Worm (Caenorhabditis elegans) whole organism, L4/young adult: Measurements from ENCODE around the gene Y22D7AL.9.

Experiments
- W03F9.2 ChIP-seq: fragments of 150-350 bp; optimal IDR thresholded peaks from 2 replicates; lab custom pipeline; 2014; ENCODE audit warnings: missing biosample characterization, missing genetic modification characterization
- dao-5 ChIP-seq: sonication (generic microtip); optimal IDR thresholded peaks from 2 replicates; lab custom pipeline; 2016; ENCODE audit warnings: missing genotype, missing genetic modification characterization, moderate library complexity, missing compliant biosample characterization
- him-1 ChIP-seq: sonication (generic microtip); optimal IDR thresholded peaks from 2 replicates; lab custom pipeline; 2016; ENCODE audit warnings: missing genotype, missing genetic modification reagents, missing genetic modification characterization, missing compliant biosample characterization

Gene Y22D7AL.9

DNA sequence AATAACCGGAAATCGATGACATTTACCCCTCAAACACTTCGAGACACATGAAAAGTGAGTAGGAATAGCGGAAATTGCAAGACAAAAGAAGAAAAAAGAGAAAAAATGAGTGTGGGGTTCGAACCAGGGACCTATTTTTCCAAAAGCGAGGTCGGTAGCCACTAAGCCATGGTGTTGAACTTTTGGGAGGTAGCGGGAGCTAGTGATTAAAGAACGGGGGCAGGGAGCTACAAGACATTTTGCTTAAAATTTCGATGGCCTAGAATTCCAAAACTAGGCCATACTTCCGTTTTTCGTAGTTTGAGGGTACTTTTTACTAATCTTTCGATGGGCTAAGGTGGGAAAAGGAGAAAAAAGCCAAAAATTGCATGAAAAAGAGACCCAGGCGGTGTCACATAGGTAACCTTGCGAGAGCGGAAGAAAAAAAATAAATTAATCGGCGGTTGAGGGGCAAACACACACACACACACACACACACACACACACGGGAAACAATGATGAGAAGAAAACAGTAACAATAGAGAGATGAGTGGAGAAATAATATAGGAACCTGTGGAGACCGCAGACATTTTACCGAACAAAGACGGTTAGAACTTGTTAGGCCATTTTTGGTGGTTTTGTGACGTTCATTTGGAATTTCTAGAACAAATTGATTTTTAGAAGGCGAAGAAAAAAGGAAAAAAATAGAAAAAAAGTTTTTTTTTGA, 12.2 kb downstream of the Y22D7AL.9 start:
- no peak for TF ChIP-seq W03F9.2 (tag; lab: Kevin White, UChicago)
- no peak for TF ChIP-seq him-1 (tag; lab: Kevin White, UChicago)
- peak; percentile 24 for TF ChIP-seq dao-5 (tag; lab: Kevin White, UChicago)

DNA sequence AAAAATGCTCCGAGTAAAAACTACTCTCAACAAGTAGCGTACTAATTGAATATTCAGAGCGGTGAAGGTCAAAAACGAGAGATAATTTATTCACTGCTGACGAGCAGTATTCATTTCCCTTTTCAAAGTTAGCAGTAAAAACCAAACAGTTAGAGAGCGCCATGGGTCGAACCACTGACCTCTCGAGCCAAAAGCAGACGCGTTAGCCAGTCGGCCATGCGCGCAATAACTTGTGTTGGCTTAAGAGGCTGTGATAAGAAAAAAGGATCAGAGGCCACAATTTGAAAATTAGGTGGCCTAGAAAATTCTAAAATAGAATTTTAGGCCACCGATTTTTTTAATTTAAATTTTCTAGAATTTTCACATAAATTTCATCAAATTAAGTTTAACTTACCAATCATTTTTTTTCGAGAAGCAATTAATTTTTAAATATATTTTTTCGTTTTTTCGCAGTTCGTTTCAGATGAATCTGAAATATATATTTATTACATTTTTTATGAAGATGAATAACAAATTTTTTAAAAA, 13.1 kb downstream of the Y22D7AL.9 start, which contains the start of gene sms-3:
TSS of gene sms-3 (minus strand) at position 475 of the 525 bp plus-strand sequence.
- TF ChIP-seq him-1 (tag; lab: Kevin White, UChicago): no peak
- no peak for TF ChIP-seq dao-5 (tag; lab: Kevin White, UChicago)
- no peak for TF ChIP-seq W03F9.2 (tag; lab: Kevin White, UChicago)

DNA sequence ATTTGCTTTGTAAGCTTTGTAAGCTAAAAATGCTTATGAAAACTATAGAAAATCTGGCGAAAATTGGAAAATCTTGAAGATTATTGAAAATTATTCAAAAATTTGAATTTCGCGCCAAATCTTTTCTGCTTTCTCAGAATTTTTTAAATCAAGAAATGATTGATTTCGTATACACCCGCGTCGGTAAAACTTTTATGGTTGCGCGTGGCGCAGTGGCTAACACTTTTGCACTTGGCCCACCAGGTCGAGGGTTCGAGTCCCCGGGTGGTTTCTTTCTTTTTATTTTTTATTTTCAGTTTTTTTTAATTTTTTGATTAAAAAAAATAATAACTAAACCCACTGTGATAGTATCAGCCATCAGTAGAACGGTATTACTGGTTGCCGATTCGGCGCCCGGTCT, 14.9 kb downstream of the Y22D7AL.9 start:
- TF ChIP-seq W03F9.2 (tag; lab: Kevin White, UChicago): no peak
- no peak for TF ChIP-seq him-1 (tag; lab: Kevin White, UChicago)
- no peak for TF ChIP-seq dao-5 (tag; lab: Kevin White, UChicago)

DNA sequence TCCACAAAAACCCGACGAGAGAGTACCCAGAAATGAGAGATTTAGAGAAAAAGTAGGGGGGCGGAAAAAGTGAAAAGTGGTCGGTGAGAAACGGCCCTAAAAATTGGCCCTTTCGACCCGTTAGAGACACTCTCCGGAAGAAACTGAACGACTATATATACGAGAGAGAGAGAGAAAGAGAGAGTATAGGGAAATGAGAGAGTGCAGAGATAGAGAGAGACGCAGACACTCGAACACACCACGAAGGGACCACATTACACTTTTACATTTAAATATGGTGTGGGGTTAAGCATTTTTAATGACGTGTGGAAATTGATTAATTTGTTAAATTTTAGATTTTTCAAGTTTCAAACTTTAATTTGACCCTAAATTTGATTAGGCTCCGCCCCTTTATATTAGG, 22.2 kb downstream of the Y22D7AL.9 start:
- TF ChIP-seq dao-5 (tag; lab: Kevin White, UChicago): no peak
- TF ChIP-seq W03F9.2 (tag; lab: Kevin White, UChicago): no peak
- no peak for TF ChIP-seq him-1 (tag; lab: Kevin White, UChicago)

DNA sequence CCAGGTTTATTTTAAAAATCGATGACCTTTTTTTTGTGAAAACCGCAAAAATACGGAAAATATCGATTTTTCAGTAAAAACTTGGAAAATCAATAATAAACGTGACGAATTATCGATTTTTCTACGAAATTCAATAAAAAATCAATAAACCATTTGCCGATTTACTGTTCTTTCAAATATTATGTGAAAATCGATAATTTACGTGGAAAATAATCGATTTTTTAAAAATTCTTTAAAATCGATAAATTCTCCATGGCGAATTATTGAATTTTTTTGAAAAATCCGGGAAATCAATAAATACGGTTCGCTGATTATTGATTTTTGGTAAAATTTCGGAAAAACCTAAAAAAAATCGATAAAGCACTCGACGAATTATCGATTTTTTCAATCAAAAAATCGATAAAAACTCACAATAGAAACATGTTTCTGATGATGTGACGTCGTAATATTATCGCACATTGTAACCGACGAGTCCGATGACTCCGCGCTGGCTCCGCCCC, 29.6 kb downstream of the Y22D7AL.9 start:
- TF ChIP-seq W03F9.2 (tag; lab: Kevin White, UChicago): no peak
- no peak for TF ChIP-seq dao-5 (tag; lab: Kevin White, UChicago)
- no peak for TF ChIP-seq him-1 (tag; lab: Kevin White, UChicago)

DNA sequence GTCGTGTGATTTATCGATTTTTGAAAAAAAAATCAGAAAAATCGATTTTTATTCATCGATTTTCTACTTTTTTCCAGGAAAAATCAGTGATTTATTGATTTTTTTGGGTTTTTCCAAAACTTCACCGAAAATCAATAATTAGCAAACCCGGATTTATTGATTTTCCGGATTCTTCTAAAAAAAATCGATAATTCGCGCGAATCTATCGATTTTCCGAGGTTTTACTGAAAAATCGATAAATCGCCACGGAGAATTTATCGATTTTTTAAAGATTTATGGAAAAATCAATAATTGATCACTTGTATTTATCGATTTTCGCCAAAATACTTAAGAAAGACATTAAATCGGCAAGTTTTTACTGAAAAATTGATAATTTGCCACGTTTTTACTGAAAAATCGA, 30.3 kb downstream of the Y22D7AL.9 start:
- TF ChIP-seq W03F9.2 (tag; lab: Kevin White, UChicago) (no peak), dao-5 (tag; lab: Kevin White, UChicago) (no peak), him-1 (tag; lab: Kevin White, UChicago) (no peak)

DNA sequence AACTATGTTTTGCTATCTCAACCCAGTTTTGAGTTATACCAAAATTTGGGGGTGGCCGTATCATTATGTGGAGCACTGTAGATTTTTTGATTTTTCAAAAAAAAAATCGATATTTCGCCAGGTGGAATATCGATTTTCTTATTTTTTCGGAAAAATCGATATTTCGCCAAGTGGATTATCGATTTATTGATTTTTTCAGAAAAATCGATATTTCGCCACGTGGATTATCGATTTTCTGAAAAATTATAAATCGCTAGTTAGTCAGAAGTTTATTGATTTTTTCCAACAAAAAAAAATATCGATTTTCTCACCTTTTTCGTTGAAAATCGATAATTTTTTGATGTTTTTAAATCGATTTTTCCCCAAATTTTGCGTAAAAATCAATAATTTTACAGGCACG, 33.7 kb downstream of the Y22D7AL.9 start:
- TF ChIP-seq W03F9.2 (tag; lab: Kevin White, UChicago) (no peak), dao-5 (tag; lab: Kevin White, UChicago) (no peak), him-1 (tag; lab: Kevin White, UChicago) (no peak)

DNA sequence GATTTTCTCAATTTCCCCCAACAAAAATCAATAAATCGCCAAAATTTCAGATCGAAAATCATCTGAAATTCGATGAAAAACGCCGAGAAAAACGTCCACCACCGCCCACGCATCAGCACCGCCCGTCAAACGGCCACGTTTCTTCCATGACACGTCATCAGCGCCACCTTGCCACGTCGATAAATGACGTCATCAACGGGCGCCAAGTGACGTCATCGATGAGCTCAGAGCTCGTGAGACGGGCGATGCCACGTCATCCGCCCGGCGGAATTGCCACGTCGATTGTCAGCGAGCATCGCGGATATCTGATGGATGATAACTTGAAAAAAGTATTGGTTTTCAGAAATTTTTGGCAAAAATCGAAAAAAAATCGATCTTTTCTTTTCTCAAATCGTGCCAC, 34.8 kb downstream of the Y22D7AL.9 start:
- TF ChIP-seq W03F9.2 (tag; lab: Kevin White, UChicago) (no peak), him-1 (tag; lab: Kevin White, UChicago) (no peak), dao-5 (tag; lab: Kevin White, UChicago) (no peak)

DNA sequence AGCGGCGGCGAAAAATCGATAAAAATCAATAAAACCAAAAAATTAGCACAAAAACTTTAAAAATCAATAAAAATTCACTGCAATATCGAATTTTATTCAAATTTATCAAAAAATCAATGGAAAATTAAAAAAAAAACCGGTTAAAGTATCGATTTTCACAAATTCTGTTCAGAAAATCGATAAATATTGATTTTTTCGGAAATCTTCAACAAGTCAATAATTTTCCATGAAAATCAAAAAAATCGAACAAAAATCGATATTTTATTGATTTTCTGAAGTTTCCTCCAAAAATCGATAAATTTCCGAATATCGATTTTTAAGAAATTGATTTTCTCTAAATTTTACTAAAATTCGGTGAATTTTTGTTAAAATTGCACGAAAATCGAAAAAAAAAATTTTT, 35.3 kb downstream of the Y22D7AL.9 start:
- no peak for TF ChIP-seq him-1 (tag; lab: Kevin White, UChicago)
- no peak for TF ChIP-seq dao-5 (tag; lab: Kevin White, UChicago)
- no peak for TF ChIP-seq W03F9.2 (tag; lab: Kevin White, UChicago)

DNA sequence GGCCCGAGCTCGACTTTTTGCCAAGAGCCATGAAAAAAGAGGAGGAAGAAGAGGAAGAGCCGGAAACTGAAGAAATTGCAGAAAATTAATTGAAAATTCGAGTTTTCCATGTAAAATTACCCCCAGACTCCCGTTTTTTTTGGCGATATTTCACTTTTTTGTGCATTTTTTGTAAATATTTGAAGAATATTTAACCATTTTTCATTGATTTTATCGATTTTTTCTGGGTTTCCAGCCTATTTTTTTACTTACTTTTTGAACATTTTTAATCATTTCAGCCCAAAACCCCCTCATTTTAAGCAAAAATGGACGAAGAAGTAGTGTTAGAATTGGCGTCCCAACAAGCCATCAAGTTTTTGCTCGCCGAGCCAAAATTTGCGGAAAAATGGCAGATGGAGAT, 37.4 kb downstream of the Y22D7AL.9 start, which contains the start of gene Y22D7AL.7:
TSS of gene Y22D7AL.7 (plus strand) at position 301 of the 400 bp plus-strand sequence.
- TF ChIP-seq W03F9.2 (tag; lab: Kevin White, UChicago): no peak
- no peak for TF ChIP-seq him-1 (tag; lab: Kevin White, UChicago)
- no peak for TF ChIP-seq dao-5 (tag; lab: Kevin White, UChicago)

DNA sequence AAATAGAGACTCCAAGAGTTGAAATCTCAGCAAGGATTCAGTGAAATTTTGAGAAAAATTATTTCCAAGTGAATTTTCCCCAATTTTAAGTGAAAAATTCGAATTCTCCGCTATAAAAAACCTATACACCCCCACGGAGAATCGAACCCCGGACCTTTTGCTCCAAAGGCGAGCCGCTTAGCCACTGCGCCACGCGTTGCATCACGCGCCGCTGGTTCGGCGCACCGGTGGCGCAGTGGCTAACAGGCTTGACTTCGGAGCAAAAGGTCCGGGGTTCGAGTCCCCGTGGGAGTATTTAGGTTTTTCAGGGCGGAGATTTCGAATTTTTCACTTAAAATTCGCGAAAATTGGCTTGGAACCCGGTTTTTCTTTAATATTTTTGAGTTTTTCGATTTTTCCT, 38.2 kb downstream of the Y22D7AL.9 start:
- TF ChIP-seq W03F9.2 (tag; lab: Kevin White, UChicago) (no peak), dao-5 (tag; lab: Kevin White, UChicago) (no peak), him-1 (tag; lab: Kevin White, UChicago) (no peak)

DNA sequence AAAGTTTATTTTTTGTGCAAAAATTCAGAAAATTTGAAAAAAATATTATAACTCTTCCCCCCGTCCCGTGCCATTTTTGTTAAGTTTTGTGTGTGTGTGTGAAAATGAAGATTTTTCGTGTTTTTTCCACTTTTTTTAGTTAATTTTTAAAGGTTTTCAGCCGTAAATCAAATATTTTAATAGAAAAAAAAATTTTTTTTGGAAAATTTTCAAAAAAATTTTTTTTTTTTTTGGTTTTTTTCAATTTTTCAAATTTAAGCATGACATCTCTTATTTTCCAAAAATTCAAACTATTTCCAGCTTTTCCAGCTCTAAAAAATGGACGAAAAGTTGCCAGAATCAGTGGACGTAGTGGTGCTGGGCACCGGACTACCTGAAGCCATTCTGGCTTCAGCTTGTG, 43.8 kb downstream of the Y22D7AL.9 start, which contains the start of gene rep-1:
TSS of gene rep-1 (plus strand) at position 301 of the 400 bp plus-strand sequence.
- no peak for TF ChIP-seq W03F9.2 (tag; lab: Kevin White, UChicago)
- no peak for TF ChIP-seq dao-5 (tag; lab: Kevin White, UChicago)
- TF ChIP-seq him-1 (tag; lab: Kevin White, UChicago): no peak

DNA sequence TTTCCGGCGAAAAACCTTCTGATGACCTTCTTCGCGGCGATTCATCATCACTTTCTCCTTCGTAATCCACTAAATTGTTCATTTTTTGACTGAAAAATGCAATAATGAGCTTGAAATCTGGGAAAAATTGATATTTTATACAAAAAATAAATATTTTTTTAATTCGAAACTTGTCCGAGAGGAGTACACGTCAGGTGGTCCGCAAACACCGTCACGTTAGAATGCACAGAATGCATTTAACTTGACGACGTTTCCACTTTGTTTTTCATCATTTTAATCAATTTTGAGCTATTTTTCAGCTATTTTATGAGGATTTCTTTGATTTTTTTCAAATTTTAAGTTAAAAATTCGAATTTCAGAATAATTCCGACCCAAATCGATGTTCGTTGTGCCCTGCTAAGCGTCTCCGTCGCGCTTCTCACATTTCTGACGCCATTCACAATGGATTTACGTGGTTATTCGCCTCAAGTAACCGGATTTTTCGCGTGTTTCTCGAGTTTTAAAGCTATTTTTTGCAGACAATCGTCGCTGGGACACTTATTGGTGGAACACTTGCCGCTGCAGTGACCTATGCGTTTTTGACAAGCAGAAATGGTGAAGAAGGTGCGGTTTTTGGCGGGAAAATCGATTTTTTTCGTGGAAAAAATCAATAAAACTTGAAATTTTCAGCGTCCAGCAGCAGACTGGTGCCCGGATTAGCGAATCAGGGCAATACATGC, 55.2 kb downstream of the Y22D7AL.9 start, which contains the start of the genes eelo-1 and Y67D2.2:
TSS of gene eelo-1 (minus strand) at position 89 of the 719 bp plus-strand sequence.
TSS of gene Y67D2.2 (plus strand) at position 360 of the 719 bp plus-strand sequence.
- TF ChIP-seq dao-5 (tag; lab: Kevin White, UChicago): no peak
- TF ChIP-seq him-1 (tag; lab: Kevin White, UChicago): no peak
- peak; percentile 62 for TF ChIP-seq W03F9.2 (tag; lab: Kevin White, UChicago)
